Worm (Caenorhabditis elegans) whole organism, L4/young adult: ENCODE results near the gene C25G4.8.
"Not testable (repeated sequence)": the region's sequence is repeated elsewhere in the genome, so short reads cannot be mapped to it uniquely, and the experiment has no call there.

Experiments used
- W03F9.2 ChIP-seq: fragments of 150-350 bp; optimal IDR thresholded peaks from 2 replicates; lab custom pipeline; 2014; ENCODE audit warnings: missing biosample characterization, missing genetic modification characterization
- dao-5 ChIP-seq: sonication (generic microtip); optimal IDR thresholded peaks from 2 replicates; lab custom pipeline; 2016; ENCODE audit warnings: missing genotype, missing genetic modification characterization, moderate library complexity, missing compliant biosample characterization
- him-1 ChIP-seq: sonication (generic microtip); optimal IDR thresholded peaks from 2 replicates; lab custom pipeline; 2016; ENCODE audit warnings: missing genotype, missing genetic modification reagents, missing genetic modification characterization, missing compliant biosample characterization

Gene C25G4.8

ce11 chrIV:12463370-12463769 is at the start of gene C25G4.8:
TSS of gene C25G4.8 (minus strand) at chrIV:12463470.
- no peak for TF ChIP-seq dao-5 (tag; lab: Kevin White, UChicago)
- TF ChIP-seq W03F9.2: no peak
- no peak for TF ChIP-seq him-1

- TF ChIP-seq dao-5 (tag; lab: Kevin White, UChicago); him-1; W03F9.2: not testable (repeated sequence)
These were observed 42.1 kb upstream of the C25G4.8 start, which contains the start of gene sru-17 for ce11 chrIV:12505397-12505796. TSS of gene sru-17 (plus strand) at chrIV:12505697.

- TF ChIP-seq him-1 (no peak), W03F9.2 (no peak), dao-5 (tag; lab: Kevin White, UChicago) (no peak)
These were observed 38.7 kb upstream of the C25G4.8 start, which contains the start of gene sru-18 for ce11 chrIV:12501956-12502355. TSS of gene sru-18 (plus strand) at chrIV:12502256.

- TF ChIP-seq W03F9.2 (no peak), dao-5 (tag; lab: Kevin White, UChicago) (no peak), him-1 (no peak)
These were observed 35.0 kb upstream of the C25G4.8 start, which contains the start of gene sru-19 for ce11 chrIV:12498238-12498637. TSS of gene sru-19 (plus strand) at chrIV:12498538.

ce11 chrIV:12495196-12495595 is 31.9 kb upstream of the C25G4.8 start, which contains the start of gene sru-20:
TSS of gene sru-20 (plus strand) at chrIV:12495496.
- TF ChIP-seq W03F9.2 (no peak), him-1 (no peak), dao-5 (tag; lab: Kevin White, UChicago) (no peak)

ce11 chrIV:12490491-12490890 is 27.2 kb upstream of the C25G4.8 start, which contains the start of gene him-6:
TSS of gene him-6 (plus strand) at chrIV:12490791.
- no peak for TF ChIP-seq dao-5 (tag; lab: Kevin White, UChicago)
- no peak for TF ChIP-seq W03F9.2
- TF ChIP-seq him-1: no peak

ce11 chrIV:12487194-12487593 is 23.9 kb upstream of the C25G4.8 start, which contains the start of gene sru-26:
TSS of gene sru-26 (plus strand) at chrIV:12487494.
- no peak for TF ChIP-seq W03F9.2
- no peak for TF ChIP-seq dao-5 (tag; lab: Kevin White, UChicago)
- TF ChIP-seq him-1: no peak

ce11 chrIV:12484479-12484878 is 21.2 kb upstream of the C25G4.8 start, which contains the start of gene T04A11.4:
TSS of gene T04A11.4 (minus strand) at chrIV:12484579.
- TF ChIP-seq him-1; W03F9.2; dao-5 (tag; lab: Kevin White, UChicago): not testable (repeated sequence)

- TF ChIP-seq W03F9.2; dao-5 (tag; lab: Kevin White, UChicago); him-1: not testable (repeated sequence)
These were observed 15.4 kb upstream of the C25G4.8 start, which contains the start of gene igdb-1 for ce11 chrIV:12478711-12479110. TSS of gene igdb-1 (plus strand) at chrIV:12479011.

ce11 chrIV:12476942-12477341 is 13.7 kb upstream of the C25G4.8 start, which contains the start of gene T04A11.1:
TSS of gene T04A11.1 (minus strand) at chrIV:12477042.
- not testable (repeated sequence) for TF ChIP-seq him-1; W03F9.2; dao-5 (tag; lab: Kevin White, UChicago)

ce11 chrIV:12468359-12468758 is 5.1 kb upstream of the C25G4.8 start, which contains the start of gene igdb-2:
TSS of gene igdb-2 (plus strand) at chrIV:12468659.
- TF ChIP-seq W03F9.2 (no peak), dao-5 (tag; lab: Kevin White, UChicago) (no peak), him-1 (no peak)

ce11 chrIV:12467761-12468160 is 4.5 kb upstream of the C25G4.8 start:
- no peak for TF ChIP-seq him-1
- TF ChIP-seq W03F9.2: no peak
- no peak for TF ChIP-seq dao-5 (tag; lab: Kevin White, UChicago)

ce11 chrIV:12464822-12465221 is 1.6 kb upstream of the C25G4.8 start:
- no peak for TF ChIP-seq dao-5 (tag; lab: Kevin White, UChicago)

ce11 chrIV:12456613-12457012 is 6.7 kb downstream of the C25G4.8 start, which contains the start of gene C25G4.7:
TSS of gene C25G4.7 (plus strand) at chrIV:12456913.
- TF ChIP-seq him-1 (no peak), dao-5 (tag; lab: Kevin White, UChicago) (no peak), W03F9.2 (no peak)

ce11 chrIV:12454750-12455149 is 8.5 kb downstream of the C25G4.8 start, which contains the start of gene smz-1:
TSS of gene smz-1 (plus strand) at chrIV:12455050.
- TF ChIP-seq dao-5 (tag; lab: Kevin White, UChicago) (no peak), him-1 (no peak)
